Worm (Caenorhabditis elegans): ENCODE data around the gene Y54G2A.12.

Gene Y54G2A.12

ce11 chrIV:2765048-2765708 lies 17.5 kb downstream of the Y54G2A.12 start (continued):
- TF ChIP-seq snpc-1.2 (GFP tag; IDR thresholded peaks at IDR 0.05) = no peak; the same call in 1 of the 2 replicates
- TF ChIP-seq ceh-44 (GFP tag; IDR thresholded peaks at IDR 0.05) = no peak
- TF ChIP-seq nhr-102 (tag; optimal IDR thresholded peaks at IDR 0.05) = no peak
- TF ChIP-seq lim-7 (GFP tag; IDR thresholded peaks at IDR 0.05) = no peak
- no peak for TF ChIP-seq nhr-42 (GFP tag; IDR thresholded peaks at IDR 0.05)
- TF ChIP-seq mdl-1 (tag; optimal IDR thresholded peaks at IDR 0.05) = no peak
- no peak for TF ChIP-seq ceh-32 (tag; optimal IDR thresholded peaks at IDR 0.05; ENCODE audit: poor library complexity)
- no peak for TF ChIP-seq F44E2.7 (GFP tag; IDR thresholded peaks at IDR 0.05)
- TF ChIP-seq ama-1 (optimal IDR thresholded peaks at IDR 0.05) = peak; percentile 86
- no peak for TF ChIP-seq aha-1 (tag)
- TF ChIP-seq ceh-62 (tag; optimal IDR thresholded peaks at IDR 0.05) = no peak
- TF ChIP-seq duxl-1 (tag; optimal IDR thresholded peaks at IDR 0.05; ENCODE audit: poor library complexity) = peak; percentile 55
- peak; percentile 49 for TF ChIP-seq arid-1 (GFP tag; conservative IDR thresholded peaks at IDR 0.05)
- no peak for TF ChIP-seq attf-4 (tag; optimal IDR thresholded peaks at IDR 0.05)
- no peak for TF ChIP-seq tra-1 (GFP tag; IDR thresholded peaks at IDR 0.05)
- TF ChIP-seq ZK337.2 (GFP tag; IDR thresholded peaks at IDR 0.05) = no peak
- peak; percentile 36 for TF ChIP-seq mep-1 (tag; optimal IDR thresholded peaks at IDR 0.05)
- TF ChIP-seq mxl-2 (GFP tag; conservative IDR thresholded peaks at IDR 0.05) = no peak
- TF ChIP-seq nhr-237 (tag; optimal IDR thresholded peaks at IDR 0.05) = no peak
- TF ChIP-seq spr-1 (tag; optimal IDR thresholded peaks at IDR 0.05) = no peak
- TF ChIP-seq Y105C5A.15 (GFP tag; IDR thresholded peaks at IDR 0.05) = 0 out of 2 replicates have a peak, but pooled peaks have one; percentile 32
- TF ChIP-seq pha-4 (GFP tag; IDR thresholded peaks at IDR 0.05) = peak; percentile 49; the same call in 1 of the 2 replicates
- no peak for TF ChIP-seq pha-4 (tag; optimal IDR thresholded peaks at IDR 0.05)
- TF ChIP-seq nhr-76 (tag; optimal IDR thresholded peaks at IDR 0.05) = no peak
- TF ChIP-seq jun-1 (tag; optimal IDR thresholded peaks at IDR 0.05) = no peak
- TF ChIP-seq ces-1 (GFP tag; optimal IDR thresholded peaks at IDR 0.05) = no peak
- no peak for TF ChIP-seq nhr-10 (tag; optimal IDR thresholded peaks at IDR 0.05)
- TF ChIP-seq zag-1 (tag; optimal IDR thresholded peaks at IDR 0.05) = no peak
- no peak for TF ChIP-seq skn-1 (tag; optimal IDR thresholded peaks at IDR 0.05)
- TF ChIP-seq aly-2 (tag; optimal IDR thresholded peaks at IDR 0.05) = no peak
- TF ChIP-seq nhr-25 (tag; optimal IDR thresholded peaks at IDR 0.05; ENCODE audit: borderline replicate concordance, insufficient read depth) = no peak
- no peak for TF ChIP-seq tag-97 (GFP tag; IDR thresholded peaks at IDR 0.05)
- TF ChIP-seq F49E8.2 (tag; optimal IDR thresholded peaks at IDR 0.05; ENCODE audit: borderline replicate concordance) = no peak
- no peak for TF ChIP-seq R02D3.7 (tag; optimal IDR thresholded peaks at IDR 0.05)
- TF ChIP-seq zfp-2 (tag; optimal IDR thresholded peaks at IDR 0.05) = no peak
- TF ChIP-seq hif-1 (tag; optimal IDR thresholded peaks at IDR 0.05) = peak in 1 of 2 experiments; percentile 48
- TF ChIP-seq Y75B8A.6 (GFP tag; IDR thresholded peaks at IDR 0.05) = no peak
- no peak for TF ChIP-seq madf-5 (GFP tag; IDR thresholded peaks at IDR 0.05)
- no peak for TF ChIP-seq rbr-2 (tag; optimal IDR thresholded peaks at IDR 0.05)
- TF ChIP-seq F10B5.3 (tag; optimal IDR thresholded peaks at IDR 0.05) = no peak
- TF ChIP-seq ceh-28 (tag; optimal IDR thresholded peaks at IDR 0.05) = no peak
- no peak for TF ChIP-seq nhr-48 (tag; optimal IDR thresholded peaks at IDR 0.05)
- 0 out of 2 replicates have a peak, but pooled peaks have one; percentile 31 for TF ChIP-seq zip-11 (GFP tag; IDR thresholded peaks at IDR 0.05)
- no peak for TF ChIP-seq unc-130 (GFP tag; optimal IDR thresholded peaks at IDR 0.05)
- no peak for TF ChIP-seq ZK546.5 (tag; optimal IDR thresholded peaks at IDR 0.05)
- TF ChIP-seq F37D6.2 (tag; optimal IDR thresholded peaks at IDR 0.05) = no peak
- TF ChIP-seq lin-38 (GFP tag; IDR thresholded peaks at IDR 0.05) = no peak
- no peak for TF ChIP-seq lsy-2 (tag; optimal IDR thresholded peaks at IDR 0.05)
- TF ChIP-seq fkh-10 (GFP tag; optimal IDR thresholded peaks at IDR 0.05) = no peak
